Fruit fly (Drosophila melanogaster) whole organism, embryonic: ENCODE measurements around the gene pot.

Experiments used
- CG10267 ChIP-seq: fragments of 200-800 bp; sonication (Bioruptor generic); optimal IDR thresholded peaks from 2 replicates; lab custom pipeline; 2018; ENCODE audit warnings: missing biosample characterization, mild to moderate bottlenecking, missing genetic modification characterization, moderate library complexity
- CG17359 ChIP-seq: fragments of 200-800 bp; sonication (Bioruptor generic); optimal IDR thresholded peaks from 3 replicates; lab custom pipeline; 2018; ENCODE audit warnings: missing biosample characterization, mild to moderate bottlenecking, missing genetic modification characterization, moderate library complexity
- CG8388 ChIP-seq: fragments of 200-800 bp; sonication (Bioruptor generic); optimal IDR thresholded peaks from 2 replicates; lab custom pipeline; 2019; ENCODE audit warnings: missing biosample characterization, mild to moderate bottlenecking, missing genetic modification characterization, moderate library complexity
- Jarid2 ChIP-seq: fragments of 200-800 bp; sonication (Bioruptor generic); optimal IDR thresholded peaks from 3 replicates; lab custom pipeline; 2017; ENCODE audit warnings: mild to moderate bottlenecking, missing biosample characterization, missing genetic modification reagents, missing genetic modification characterization
- br ChIP-seq: fragments of >200 bp; optimal IDR thresholded peaks from 2 replicates; lab custom pipeline; 2017
- hb ChIP-seq: fragments of 200-800 bp; sonication (Bioruptor generic); IDR thresholded peaks from 3 replicates; pipeline ENCODE4 v1.3.6; 2022; ENCODE audit warnings: missing biosample characterization, missing genetic modification characterization; ENCODE audit not compliant: partially characterized antibody
- zen2 ChIP-seq: fragments of 200-800 bp; sonication (Bioruptor generic); IDR thresholded peaks from 3 replicates; pipeline ENCODE4 v1.3.6; 2022; ENCODE audit warnings: missing biosample characterization, missing genetic modification characterization; ENCODE audit not compliant: partially characterized antibody

dm6 chrX:11924562-11924961 is 7.5 kb upstream of the pot start, which contains the start of gene Sclp:
- no peak for TF ChIP-seq Jarid2 (GFP tag; lab: Kevin White, UChicago)
- no peak for TF ChIP-seq CG17359 (tag; lab: Kevin White, UChicago)
- no peak for TF ChIP-seq br (lab: Kevin White, UChicago)
- TF ChIP-seq CG10267: no peak
- TF ChIP-seq zen2 (GFP tag; lab: Robert Waterston, UW): no peak
- no peak for TF ChIP-seq CG8388
- no peak for TF ChIP-seq hb
